Worm (Caenorhabditis elegans) whole organism, young adult: Measurements from ENCODE around the gene srt-20.

Source experiments
- F37B4.10 ChIP-seq: fragments of 200-800 bp; sonication (Bioruptor generic); IDR thresholded peaks from 2 replicates; pipeline ENCODE4 v1.3.6; 2022; ENCODE audit warnings: missing genetic modification characterization, missing compliant biosample characterization
- Y53F4B.3 ChIP-seq: fragments of 200-800 bp; sonication (Bioruptor generic); IDR thresholded peaks from 2 replicates; pipeline ENCODE4 v1.3.6; 2022; ENCODE audit warnings: missing genetic modification reagents, missing genetic modification characterization, missing compliant biosample characterization
- lsy-27 ChIP-seq: sonication (generic microtip); optimal IDR thresholded peaks from 2 replicates; lab custom pipeline; 2017; ENCODE audit warnings: missing genetic modification characterization, mild to moderate bottlenecking, missing compliant biosample characterization, antibody characterized with exemption, missing genotype, borderline replicate concordance; ENCODE audit not compliant: insufficient read depth
- zim-3 ChIP-seq: sonication (generic microtip); optimal IDR thresholded peaks from 2 replicates; lab custom pipeline; 2017; ENCODE audit warnings: mild to moderate bottlenecking, missing genetic modification characterization, moderate library complexity, missing compliant biosample characterization
- ztf-28 ChIP-seq: fragments of 200-800 bp; sonication (Bioruptor generic); IDR thresholded peaks from 2 replicates; pipeline ENCODE4 v1.3.6; 2022; ENCODE audit warnings: missing genetic modification reagents, missing genetic modification characterization, missing compliant biosample characterization

DNA sequence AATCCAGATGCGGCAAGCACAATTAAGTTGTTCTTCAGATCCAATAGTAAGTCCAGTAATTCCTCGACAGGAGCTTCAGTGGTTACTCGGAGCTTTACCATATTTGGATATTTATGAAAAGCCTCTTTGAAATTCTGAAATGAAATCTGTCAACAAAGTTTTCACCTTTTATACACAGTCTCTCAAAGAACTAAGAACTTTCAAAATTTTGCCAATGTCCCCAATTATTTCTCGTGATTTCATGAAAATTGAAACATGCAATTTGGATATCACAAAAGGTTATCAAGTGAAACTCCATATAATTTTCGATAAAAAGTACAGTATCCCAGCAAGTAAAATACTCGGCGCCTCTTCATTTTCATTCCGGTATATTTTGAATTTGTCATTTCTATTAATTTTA, 17.3 kb upstream of the srt-20 start, which contains the start of gene F47D2.11:
- TF ChIP-seq lsy-27 (tag; lab: Kevin White, UChicago) (no peak), ztf-28 (GFP tag; lab: Robert Waterston, UW) (no peak), zim-3 (tag; lab: Kevin White, UChicago) (no peak), Y53F4B.3 (GFP tag; lab: Robert Waterston, UW) (no peak), F37B4.10 (GFP tag; lab: Robert Waterston, UW) (no peak)
